Worm (Caenorhabditis elegans) whole organism, midembryonic: Measurements from ENCODE around the gene nas-8.

ENCODE experiments used
- T22C8.4 ChIP-seq: fragments of 200-800 bp; sonication (Bioruptor generic); IDR thresholded peaks from 2 replicates; pipeline ENCODE4 v1.3.6; 2022; ENCODE audit warnings: missing genetic modification characterization, missing compliant biosample characterization
- cog-1 ChIP-seq: sonication (generic microtip); optimal IDR thresholded peaks from 2 replicates; lab custom pipeline; 2016; ENCODE audit warnings: missing genetic modification characterization, missing compliant biosample characterization
- flt-1 ChIP-seq: fragments of 200-800 bp; sonication (Bioruptor generic); IDR thresholded peaks from 2 replicates; pipeline ENCODE4 v1.3.6; 2022; ENCODE audit warnings: missing genetic modification characterization, missing compliant biosample characterization
- med-1 ChIP-seq: sonication (generic microtip); optimal IDR thresholded peaks from 2 replicates; lab custom pipeline; 2017; ENCODE audit warnings: missing genetic modification characterization, mild to moderate bottlenecking, missing compliant biosample characterization, antibody characterized with exemption, missing genetic modification reagents; ENCODE audit not compliant: insufficient read depth
- ref-1 ChIP-seq: fragments of 200-800 bp; sonication (Bioruptor generic); conservative IDR thresholded peaks from 2 replicates; pipeline ENCODE4 v1.3.6; 2022; ENCODE audit warnings: missing genetic modification reagents, missing genetic modification characterization, missing compliant biosample characterization
- tab-1 ChIP-seq: fragments of 200-800 bp; sonication (Bioruptor generic); IDR thresholded peaks from 2 replicates; pipeline ENCODE4 v1.3.6; 2022; ENCODE audit warnings: missing genetic modification characterization, missing compliant biosample characterization
- ztf-23 ChIP-seq: fragments of 200-800 bp; sonication (Bioruptor generic); IDR thresholded peaks from 2 replicates; pipeline ENCODE4 v1.3.6; 2022; ENCODE audit warnings: missing genetic modification reagents, missing genetic modification characterization, missing compliant biosample characterization
- ztf-29 ChIP-seq: fragments of 200-800 bp; sonication (Bioruptor generic); IDR thresholded peaks from 2 replicates; pipeline ENCODE4 v1.3.6; 2022; ENCODE audit warnings: missing genetic modification reagents, missing genetic modification characterization, missing compliant biosample characterization

- TF ChIP-seq flt-1 (GFP tag; lab: Robert Waterston, UW), result no peak
- no peak for TF ChIP-seq ref-1 (GFP tag; lab: Robert Waterston, UW)
- no peak for TF ChIP-seq tab-1
- TF ChIP-seq T22C8.4 (GFP tag; lab: Robert Waterston, UW), result no peak
- no peak for TF ChIP-seq ztf-23 (GFP tag; lab: Robert Waterston, UW)
- TF ChIP-seq cog-1, result no peak
- no peak for TF ChIP-seq med-1 (GFP tag; lab: Kevin White, UChicago)
- no peak for TF ChIP-seq ztf-29
Measured at ce11 chrIV:7121313-7122055, 6.8 kb downstream of the nas-8 start, which contains the start of the genes C34D4.10 and str-48.
